Worm (Caenorhabditis elegans) whole organism, midembryonic: ENCODE results near the gene srxa-13.

Experiments used
- T22C8.4 ChIP-seq: fragments of 200-800 bp; sonication (Bioruptor generic); IDR thresholded peaks from 2 replicates; pipeline ENCODE4 v1.3.6; 2022; ENCODE audit warnings: missing genetic modification characterization, missing compliant biosample characterization
- cog-1 ChIP-seq: sonication (generic microtip); optimal IDR thresholded peaks from 2 replicates; lab custom pipeline; 2016; ENCODE audit warnings: missing genetic modification characterization, missing compliant biosample characterization
- flt-1 ChIP-seq: fragments of 200-800 bp; sonication (Bioruptor generic); IDR thresholded peaks from 2 replicates; pipeline ENCODE4 v1.3.6; 2022; ENCODE audit warnings: missing genetic modification characterization, missing compliant biosample characterization
- klf-2 ChIP-seq: fragments of 200-800 bp; sonication (Bioruptor generic); conservative IDR thresholded peaks from 2 replicates; pipeline ENCODE4 v1.3.6; 2022; ENCODE audit warnings: missing genetic modification reagents, missing genetic modification characterization, missing compliant biosample characterization
- med-1 ChIP-seq: sonication (generic microtip); optimal IDR thresholded peaks from 2 replicates; lab custom pipeline; 2017; ENCODE audit warnings: missing genetic modification characterization, mild to moderate bottlenecking, missing compliant biosample characterization, antibody characterized with exemption, missing genetic modification reagents; ENCODE audit not compliant: insufficient read depth
- ref-1 ChIP-seq: fragments of 200-800 bp; sonication (Bioruptor generic); conservative IDR thresholded peaks from 2 replicates; pipeline ENCODE4 v1.3.6; 2022; ENCODE audit warnings: missing genetic modification reagents, missing genetic modification characterization, missing compliant biosample characterization
- tab-1 ChIP-seq: fragments of 200-800 bp; sonication (Bioruptor generic); IDR thresholded peaks from 2 replicates; pipeline ENCODE4 v1.3.6; 2022; ENCODE audit warnings: missing genetic modification characterization, missing compliant biosample characterization
- ztf-23 ChIP-seq: fragments of 200-800 bp; sonication (Bioruptor generic); IDR thresholded peaks from 2 replicates; pipeline ENCODE4 v1.3.6; 2022; ENCODE audit warnings: missing genetic modification reagents, missing genetic modification characterization, missing compliant biosample characterization
- ztf-29 ChIP-seq: fragments of 200-800 bp; sonication (Bioruptor generic); IDR thresholded peaks from 2 replicates; pipeline ENCODE4 v1.3.6; 2022; ENCODE audit warnings: missing genetic modification reagents, missing genetic modification characterization, missing compliant biosample characterization

Gene srxa-13

ce11 chrV:13960916-13961315 is 31.3 kb downstream of the srxa-13 start, which contains the start of gene srh-24:
srh-24 (minus strand) TSS chrV:13961016.
- TF ChIP-seq med-1 (no peak), ztf-23 (GFP tag; lab: Robert Waterston, UW) (no peak), ztf-29 (no peak), T22C8.4 (GFP tag; lab: Robert Waterston, UW) (no peak), klf-2 (GFP tag; lab: Robert Waterston, UW) (no peak), ref-1 (no peak), flt-1 (no peak), tab-1 (GFP tag; lab: Robert Waterston, UW) (no peak), cog-1 (no peak)

ce11 chrV:13961927-13962419 is 32.4 kb downstream of the srxa-13 start, which contains the start of the genes algn-13 and R10D12.13:
algn-13 (minus strand) TSS chrV:13961977.
R10D12.13 (plus strand) TSS chrV:13962417.
- TF ChIP-seq T22C8.4 (GFP tag; lab: Robert Waterston, UW): peak; percentile 68
- peak; percentile 89 for TF ChIP-seq tab-1 (GFP tag; lab: Robert Waterston, UW)
- peak; percentile 68 for TF ChIP-seq ztf-29
- TF ChIP-seq klf-2 (GFP tag; lab: Robert Waterston, UW): peak; percentile 82; the same call in 1 of the 2 replicates
- peak; percentile 95 for TF ChIP-seq med-1
- TF ChIP-seq ref-1: no peak; the same call in 1 of the 2 replicates
- TF ChIP-seq cog-1: peak; percentile 71
- TF ChIP-seq flt-1: peak; percentile 88
- TF ChIP-seq ztf-23 (GFP tag; lab: Robert Waterston, UW): peak; percentile 89

DNA sequence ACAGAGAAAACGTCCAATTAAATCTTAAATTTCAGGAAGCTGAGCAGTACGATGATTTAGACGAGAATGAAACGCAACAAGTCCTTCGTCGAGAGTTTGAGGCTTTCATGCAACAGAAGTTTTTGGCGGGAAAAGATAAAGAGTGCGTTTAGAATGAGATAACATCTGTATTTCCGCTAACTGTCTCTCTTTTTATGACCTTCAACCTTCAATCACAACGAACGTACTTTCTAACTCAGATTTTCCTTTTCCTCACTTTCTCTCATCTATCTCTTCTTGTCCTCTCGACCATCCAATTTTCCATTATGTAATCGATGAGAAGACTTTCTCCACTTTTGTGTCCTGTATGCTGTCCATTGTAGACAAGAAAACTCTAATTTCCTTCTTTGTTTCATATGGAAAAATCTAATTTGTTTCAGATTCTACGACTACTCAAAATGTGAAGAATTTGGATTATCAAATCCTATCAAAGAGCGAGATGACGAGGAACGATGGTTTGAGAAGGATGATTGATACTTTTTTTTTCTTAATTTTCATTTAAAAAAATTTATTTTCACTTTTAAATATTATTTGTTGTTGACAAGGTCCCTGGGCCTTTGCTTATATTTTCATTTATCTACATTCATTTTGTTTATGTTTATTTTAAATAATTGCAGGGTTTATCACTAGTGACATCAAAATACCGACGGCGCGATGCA is 33.8 kb downstream of the srxa-13 start, which contains the start of gene sao-1:
sao-1 (plus strand) TSS at position 648 of the 698 bp plus-strand sequence.
- TF ChIP-seq ref-1 (no peak), klf-2 (GFP tag; lab: Robert Waterston, UW) (no peak), T22C8.4 (GFP tag; lab: Robert Waterston, UW) (no peak), ztf-23 (GFP tag; lab: Robert Waterston, UW) (no peak), flt-1 (no peak), med-1 (no peak)

ce11 chrV:13980807-13981206 is 51.2 kb downstream of the srxa-13 start, which contains the start of gene eol-1:
eol-1 (minus strand) TSS chrV:13980907.
- no peak for TF ChIP-seq ztf-29
